Worm (Caenorhabditis elegans) whole organism, L4/young adult: ENCODE results near the gene hsp-12.3.

Experiments
- W03F9.2 ChIP-seq: fragments of 150-350 bp; optimal IDR thresholded peaks from 2 replicates; lab custom pipeline; 2014; ENCODE audit warnings: missing biosample characterization, missing genetic modification characterization
- dao-5 ChIP-seq: sonication (generic microtip); optimal IDR thresholded peaks from 2 replicates; lab custom pipeline; 2016; ENCODE audit warnings: missing genotype, missing genetic modification characterization, moderate library complexity, missing compliant biosample characterization
- him-1 ChIP-seq: sonication (generic microtip); optimal IDR thresholded peaks from 2 replicates; lab custom pipeline; 2016; ENCODE audit warnings: missing genotype, missing genetic modification reagents, missing genetic modification characterization, missing compliant biosample characterization

DNA sequence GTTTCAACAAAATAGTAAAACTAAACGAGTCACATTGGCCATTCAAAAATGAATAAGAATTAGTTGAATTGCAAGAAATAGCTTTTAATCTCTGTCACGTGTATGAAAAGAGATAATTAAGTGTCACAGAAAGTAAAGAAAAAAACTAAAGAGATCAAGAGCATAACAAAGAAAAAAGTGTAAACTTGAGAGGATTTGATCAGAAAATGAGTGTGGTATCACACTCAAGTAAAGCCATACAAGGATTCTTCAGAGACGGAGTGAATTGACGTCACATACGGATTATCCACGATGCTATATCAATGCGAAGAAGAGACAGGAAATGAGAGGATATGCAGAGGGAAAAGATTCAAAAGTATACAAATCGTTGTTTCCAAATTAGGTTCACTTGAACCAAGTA is 24.0 kb upstream of the hsp-12.3 start:
- TF ChIP-seq dao-5 (no peak), him-1 (no peak), W03F9.2 (tag; lab: Kevin White, UChicago) (no peak)
